Fruit fly (Drosophila melanogaster) whole organism, prepupa: ENCODE results near the gene Cyp316a1.

Experiments used
- Blimp-1 ChIP-seq: fragments of 200-800 bp; sonication (Bioruptor generic); optimal IDR thresholded peaks from 3 replicates; lab custom pipeline; 2017; ENCODE audit warnings: missing biosample characterization, missing genetic modification characterization, mild to moderate bottlenecking, moderate library complexity, missing genetic modification reagents
- CG10669 ChIP-seq: fragments of 200-800 bp; sonication (Bioruptor generic); optimal IDR thresholded peaks from 3 replicates; lab custom pipeline; 2018; ENCODE audit warnings: missing biosample characterization, mild to moderate bottlenecking, missing genetic modification characterization, moderate library complexity
- CG11762 ChIP-seq: fragments of 200-800 bp; sonication (Bioruptor generic); optimal IDR thresholded peaks from 3 replicates; lab custom pipeline; 2016; ENCODE audit warnings: missing biosample characterization, missing genetic modification characterization; ENCODE audit not compliant: insufficient read depth
- CG16779 ChIP-seq: fragments of 200-800 bp; sonication (Bioruptor generic); optimal IDR thresholded peaks from 3 replicates; lab custom pipeline; 2017; ENCODE audit warnings: missing biosample characterization, mild to moderate bottlenecking, missing genetic modification characterization
- CG3032 ChIP-seq: fragments of 200-800 bp; optimal IDR thresholded peaks from 2 replicates; lab custom pipeline; 2019; ENCODE audit warnings: missing biosample characterization, mild to moderate bottlenecking, missing genetic modification characterization, moderate library complexity
- CG31627 ChIP-seq: fragments of 200-800 bp; sonication (Bioruptor generic); optimal IDR thresholded peaks from 3 replicates; lab custom pipeline; 2016; ENCODE audit warnings: missing biosample characterization, missing genetic modification characterization
- CG32006 ChIP-seq: fragments of 200-800 bp; sonication (Bioruptor generic); optimal IDR thresholded peaks from 3 replicates; lab custom pipeline; 2017; ENCODE audit warnings: missing biosample characterization, mild to moderate bottlenecking, missing genetic modification characterization
- CG3919 ChIP-seq: fragments of 200-800 bp; sonication (Bioruptor generic); optimal IDR thresholded peaks from 3 replicates; lab custom pipeline; 2016; ENCODE audit warnings: missing biosample characterization, missing genetic modification characterization
- CG6808 ChIP-seq: fragments of 200-800 bp; sonication (Bioruptor generic); optimal IDR thresholded peaks from 3 replicates; lab custom pipeline; 2017; ENCODE audit warnings: missing biosample characterization, missing genetic modification characterization, mild to moderate bottlenecking, moderate library complexity, missing genetic modification reagents
- CG7368 ChIP-seq: fragments of 200-800 bp; sonication (Bioruptor generic); optimal IDR thresholded peaks from 3 replicates; lab custom pipeline; 2016; ENCODE audit warnings: missing biosample characterization, missing genetic modification characterization
- CG8119 ChIP-seq: fragments of 200-800 bp; sonication (Bioruptor generic); IDR thresholded peaks from 3 replicates; pipeline ENCODE4 v1.3.6; 2022; ENCODE audit warnings: missing biosample characterization, missing genetic modification characterization
- CG9139 ChIP-seq: fragments of 200-800 bp; sonication (Bioruptor generic); optimal IDR thresholded peaks from 3 replicates; lab custom pipeline; 2017; ENCODE audit warnings: missing biosample characterization, mild to moderate bottlenecking, missing genetic modification characterization
- Eip78C ChIP-seq: fragments of 200-800 bp; sonication (Bioruptor generic); peaks from one replicate; lab custom pipeline; 2016; ENCODE audit warnings: missing biosample characterization, missing genetic modification characterization
- Eip93F ChIP-seq: fragments of 200-800 bp; sonication (Bioruptor generic); optimal IDR thresholded peaks from 2 replicates; lab custom pipeline; 2016; ENCODE audit warnings: missing biosample characterization, mild to moderate bottlenecking, missing genetic modification characterization
- Ets21C ChIP-seq: fragments of 200-800 bp; sonication (Bioruptor generic); optimal IDR thresholded peaks from 3 replicates; lab custom pipeline; 2016; ENCODE audit warnings: missing biosample characterization, missing genetic modification characterization
- Gug ChIP-seq: fragments of 200-800 bp; sonication (Bioruptor generic); IDR thresholded peaks from 2 replicates; pipeline ENCODE4 v1.3.6; 2022; ENCODE audit warnings: missing biosample characterization, missing genetic modification characterization
- Hr38 ChIP-seq: sonication (Bioruptor generic); optimal IDR thresholded peaks from 2 replicates; lab custom pipeline; 2016; ENCODE audit warnings: missing biosample characterization, missing genetic modification characterization
- Hr4 ChIP-seq: fragments of 200-800 bp; sonication (Bioruptor generic); optimal IDR thresholded peaks from 3 replicates; lab custom pipeline; 2016; ENCODE audit warnings: missing biosample characterization, missing genetic modification characterization
- Sox15 ChIP-seq: fragments of 200-800 bp; sonication (Bioruptor generic); optimal IDR thresholded peaks from 3 replicates; lab custom pipeline; 2016; ENCODE audit warnings: missing biosample characterization, missing genetic modification characterization
- achi ChIP-seq: fragments of 200-800 bp; sonication (Bioruptor generic); optimal IDR thresholded peaks from 3 replicates; lab custom pipeline; 2016; ENCODE audit warnings: missing biosample characterization, missing genetic modification characterization
- acj6 ChIP-seq: fragments of 200-800 bp; sonication (Bioruptor generic); optimal IDR thresholded peaks from 3 replicates; lab custom pipeline; 2016; ENCODE audit warnings: missing biosample characterization, missing genetic modification characterization
- lz ChIP-seq: fragments of 200-800 bp; sonication (Bioruptor generic); optimal IDR thresholded peaks from 3 replicates; lab custom pipeline; 2016; ENCODE audit warnings: missing biosample characterization, missing genetic modification characterization
- spab ChIP-seq: fragments of 200-800 bp; sonication (Bioruptor generic); optimal IDR thresholded peaks from 2 replicates; lab custom pipeline; 2017; ENCODE audit warnings: missing biosample characterization, mild to moderate bottlenecking, missing genetic modification characterization, missing genetic modification reagents
- ss ChIP-seq, 2 experiments: fragments of 200-800 bp; sonication (Bioruptor generic); optimal IDR thresholded peaks; 2 replicates in 1 of 2; 3 replicates in 1 of 2; lab custom pipeline; 2017 to 2018; ENCODE audit warnings: mild to moderate bottlenecking in 2 of 2, missing biosample characterization in 2 of 2, missing genetic modification characterization in 2 of 2, moderate library complexity in 1 of 2
- svp ChIP-seq: fragments of 200-800 bp; sonication (Bioruptor generic); peaks from one replicate; lab custom pipeline; 2016; ENCODE audit warnings: missing biosample characterization, missing genetic modification characterization

Gene Cyp316a1

DNA sequence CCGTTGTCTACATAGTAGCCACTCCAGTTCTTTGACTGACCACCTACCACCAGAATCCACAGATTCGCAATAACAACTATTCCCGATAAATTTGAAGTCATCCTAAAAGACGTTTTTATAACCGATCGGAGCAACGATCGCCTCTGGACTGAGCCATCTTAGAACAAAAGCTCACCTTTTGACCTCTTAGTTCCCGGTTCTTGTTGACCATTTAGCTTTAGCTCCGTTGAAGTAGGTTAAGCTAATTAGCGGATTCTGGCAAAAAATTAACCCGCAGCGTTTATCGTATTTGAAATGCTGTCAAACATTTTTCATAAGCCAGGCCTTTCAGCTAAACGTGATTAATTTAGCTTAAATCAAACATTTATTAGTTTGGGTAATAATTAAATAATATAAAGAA, 49.4 kb downstream of the Cyp316a1 start, which contains the start of gene CG32374:
TSS of gene CG32374 (minus strand) at position 101 of the 400 bp plus-strand sequence.
- TF ChIP-seq acj6 (GFP tag; lab: Kevin White, UChicago) (no peak), CG6808 (GFP tag; lab: Kevin White, UChicago) (no peak), CG31627 (GFP tag; lab: Kevin White, UChicago) (no peak), CG3919 (GFP tag; lab: Kevin White, UChicago) (no peak), CG9139 (GFP tag; lab: Kevin White, UChicago) (no peak), CG3032 (tag; lab: Kevin White, UChicago) (no peak), ss (GFP tag; optimal IDR thresholded peaks at IDR 0.05; lab: Kevin White, UChicago) (no peak), Sox15 (GFP tag; lab: Kevin White, UChicago) (no peak), CG10669 (GFP tag; lab: Kevin White, UChicago) (no peak), CG32006 (GFP tag; lab: Kevin White, UChicago) (no peak), achi (GFP tag; lab: Kevin White, UChicago) (no peak), CG8119 (GFP tag; lab: Robert Waterston, UW) (no peak), Gug (GFP tag; lab: Robert Waterston, UW) (no peak), Hr4 (GFP tag; lab: Kevin White, UChicago) (no peak), spab (GFP tag; lab: Kevin White, UChicago) (no peak), Eip78C (GFP tag; lab: Kevin White, UChicago) (no peak), Blimp-1 (GFP tag; lab: Kevin White, UChicago) (no peak), svp (GFP tag; lab: Kevin White, UChicago) (no peak)

DNA sequence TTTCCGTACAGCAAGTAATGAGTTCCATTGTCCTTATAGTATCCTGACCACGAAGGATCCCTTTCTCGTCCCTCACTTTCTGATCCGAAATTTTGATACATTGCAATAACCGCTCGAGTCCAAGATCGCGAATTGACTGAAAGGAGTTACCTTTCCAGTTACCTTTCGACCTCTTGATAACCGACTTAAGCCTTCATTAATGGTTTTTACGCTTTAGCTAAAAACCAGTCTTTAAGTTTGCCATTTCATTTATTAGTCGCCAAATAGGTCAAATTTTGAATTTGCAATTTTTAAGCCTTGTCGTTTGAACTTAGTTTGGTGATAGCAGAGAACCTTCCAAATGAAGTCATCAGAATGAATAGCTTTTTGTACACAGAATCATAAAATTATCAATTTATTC, 50.7 kb downstream of the Cyp316a1 start, which contains the start of gene CG32376:
TSS of gene CG32376 (minus strand) at position 101 of the 400 bp plus-strand sequence.
- TF ChIP-seq CG16779 (no peak), Hr4 (GFP tag; lab: Kevin White, UChicago) (no peak), Ets21C (GFP tag; lab: Kevin White, UChicago) (no peak), lz (GFP tag; lab: Kevin White, UChicago) (no peak), Hr38 (GFP tag; lab: Kevin White, UChicago) (no peak), Eip93F (GFP tag; lab: Kevin White, UChicago) (no peak), CG7368 (GFP tag; lab: Kevin White, UChicago) (no peak), CG11762 (GFP tag; lab: Kevin White, UChicago) (no peak), CG32006 (GFP tag; lab: Kevin White, UChicago) (no peak)
